Fruit fly (Drosophila melanogaster): ENCODE measurements around the gene CG16972.

Gene CG16972

DNA sequence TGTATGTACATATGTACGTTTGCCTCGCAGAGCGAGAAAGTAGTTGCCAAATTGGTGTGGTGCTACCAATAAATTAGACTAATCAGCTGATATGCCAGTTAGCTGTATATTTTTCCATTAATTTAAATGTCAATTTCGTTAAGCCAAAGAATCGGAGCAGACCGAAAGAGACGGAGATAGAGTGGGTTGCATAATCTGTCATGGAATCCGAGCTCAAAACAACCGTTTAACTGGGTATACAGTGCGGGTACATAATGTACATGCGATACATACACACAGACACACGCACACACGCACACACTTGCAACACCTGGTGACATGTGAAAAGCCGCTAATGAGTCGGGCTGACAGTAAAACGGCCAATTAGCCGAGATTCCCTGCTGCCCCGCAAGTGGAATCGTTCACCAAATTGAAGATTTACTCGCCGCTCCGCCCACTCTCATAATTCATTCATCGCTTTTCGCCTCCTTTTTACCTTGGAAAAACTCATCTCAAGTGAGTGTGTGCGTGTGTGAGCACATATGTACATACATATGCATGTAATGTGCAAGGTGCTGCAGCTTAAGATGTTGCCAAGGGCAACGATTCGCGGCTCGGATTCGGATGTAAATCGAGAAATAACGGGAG, 11.9 kb downstream of the CG16972 start:
- TF ChIP-seq EcR (GFP tag; optimal IDR thresholded peaks at IDR 0.05) (no peak), psq (optimal IDR thresholded peaks at IDR 0.05) (no peak), Dll (optimal IDR thresholded peaks at IDR 0.05) (no peak), CG8478 (optimal IDR thresholded peaks at IDR 0.05) (no peak), usp (GFP tag; optimal IDR thresholded peaks at IDR 0.05) (no peak), pan (optimal IDR thresholded peaks at IDR 0.05) (no peak)

DNA sequence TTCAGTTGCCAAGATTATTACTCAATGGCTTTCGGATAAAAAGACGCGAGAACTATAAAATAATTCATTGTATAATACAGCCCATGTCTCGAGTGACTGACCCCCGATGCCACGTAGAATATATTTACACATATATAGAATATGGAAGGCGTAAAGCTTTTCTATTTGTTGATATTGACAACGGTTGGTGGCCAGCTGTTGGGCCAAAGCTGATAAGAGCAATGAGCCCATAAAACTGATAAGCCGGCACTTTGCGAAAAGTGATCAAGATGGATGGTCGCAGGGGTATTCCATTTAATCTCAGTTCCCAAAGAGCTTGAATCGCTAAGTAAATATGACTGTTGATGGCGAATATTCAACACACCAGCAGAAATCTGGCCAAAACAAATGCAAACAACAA, 12.6 kb downstream of the CG16972 start:
- no peak for TF ChIP-seq Dll (optimal IDR thresholded peaks at IDR 0.05)
- no peak for TF ChIP-seq CG8478 (optimal IDR thresholded peaks at IDR 0.05)
- no peak for TF ChIP-seq psq (optimal IDR thresholded peaks at IDR 0.05)
- TF ChIP-seq usp (GFP tag; optimal IDR thresholded peaks at IDR 0.05) = no peak
- no peak for TF ChIP-seq pan (optimal IDR thresholded peaks at IDR 0.05)
- no peak for TF ChIP-seq EcR (GFP tag; optimal IDR thresholded peaks at IDR 0.05)

DNA sequence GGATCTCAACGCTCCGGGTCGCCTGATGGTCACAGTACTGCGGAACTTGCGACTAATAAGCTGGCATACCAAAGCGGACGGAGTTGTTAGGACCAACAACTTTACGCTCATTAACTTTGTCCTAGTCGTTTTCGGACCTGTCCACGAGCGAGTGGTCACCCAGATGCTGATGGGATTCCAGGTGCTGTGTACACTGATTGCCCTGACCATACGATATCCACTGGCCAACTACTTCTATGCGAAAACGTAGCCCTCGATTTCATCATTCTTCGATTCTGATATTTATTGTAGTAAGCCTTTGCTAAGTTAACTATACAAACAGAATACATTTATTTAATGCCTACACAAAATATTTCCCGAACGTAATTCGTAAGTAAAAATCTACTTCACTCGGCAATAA, 19.9 kb downstream of the CG16972 start, which contains the start of gene Rsph1:
Rsph1 (plus strand) TSS at position 301 of the 400 bp plus-strand sequence.
- no peak for TF ChIP-seq EcR (GFP tag; optimal IDR thresholded peaks at IDR 0.05)
- no peak for TF ChIP-seq pan (optimal IDR thresholded peaks at IDR 0.05)
- TF ChIP-seq usp (GFP tag; optimal IDR thresholded peaks at IDR 0.05) = no peak
- TF ChIP-seq Dll (optimal IDR thresholded peaks at IDR 0.05) = no peak
- no peak for TF ChIP-seq psq (optimal IDR thresholded peaks at IDR 0.05)
- no peak for TF ChIP-seq CG8478 (optimal IDR thresholded peaks at IDR 0.05)

DNA sequence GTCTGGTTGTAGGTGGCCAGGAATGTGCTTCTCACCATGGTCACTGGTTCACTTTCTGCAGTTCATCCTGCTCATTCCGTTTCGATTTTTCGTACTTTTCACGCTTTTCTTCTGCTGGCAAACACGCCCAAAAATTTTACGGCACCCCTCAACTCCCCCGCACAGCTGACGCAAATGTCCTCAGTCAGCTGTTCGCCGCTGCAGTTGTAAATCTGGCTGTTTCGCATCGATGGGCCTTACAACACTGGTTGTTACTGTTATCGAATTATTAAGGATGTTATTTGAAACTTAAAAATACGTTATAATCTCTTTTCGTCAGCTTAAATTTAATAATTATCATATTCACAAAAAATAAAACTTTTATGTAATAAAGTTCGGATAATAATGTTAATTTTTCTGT, 20.7 kb downstream of the CG16972 start, which contains the start of gene Mgat3:
Mgat3 (minus strand) TSS at position 182 of the 400 bp plus-strand sequence.
- no peak for TF ChIP-seq Dll (optimal IDR thresholded peaks at IDR 0.05)
- no peak for TF ChIP-seq EcR (GFP tag; optimal IDR thresholded peaks at IDR 0.05)
- TF ChIP-seq pan (optimal IDR thresholded peaks at IDR 0.05) = no peak
- TF ChIP-seq psq (optimal IDR thresholded peaks at IDR 0.05) = no peak
- TF ChIP-seq usp (GFP tag; optimal IDR thresholded peaks at IDR 0.05) = no peak
- no peak for TF ChIP-seq CG8478 (optimal IDR thresholded peaks at IDR 0.05)

DNA sequence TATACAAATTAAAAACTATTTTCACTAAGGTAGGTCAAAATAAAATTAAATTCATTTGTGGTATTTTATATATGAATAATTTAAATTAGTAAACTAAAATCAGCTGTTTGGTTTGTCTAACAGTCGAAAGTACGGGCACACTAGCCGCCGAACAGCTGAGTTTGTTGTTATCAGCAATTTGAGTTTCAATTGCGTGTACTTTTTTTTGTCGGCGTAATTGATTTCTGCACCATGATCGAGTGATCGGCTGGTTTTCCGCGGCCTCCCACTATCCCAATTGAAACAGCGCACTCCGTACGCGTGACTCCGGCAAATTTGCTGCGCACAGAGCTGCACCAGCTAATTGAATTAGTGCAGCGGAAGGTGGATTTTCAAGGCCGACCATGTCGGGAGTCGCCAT, 24.0 kb downstream of the CG16972 start, which contains the start of gene Alg7:
Alg7 (plus strand) TSS at position 153 of the 400 bp plus-strand sequence.
- TF ChIP-seq pan (optimal IDR thresholded peaks at IDR 0.05) (no peak), Dll (optimal IDR thresholded peaks at IDR 0.05) (no peak), psq (optimal IDR thresholded peaks at IDR 0.05) (no peak), CG8478 (optimal IDR thresholded peaks at IDR 0.05) (no peak), usp (GFP tag; optimal IDR thresholded peaks at IDR 0.05) (no peak), EcR (GFP tag; optimal IDR thresholded peaks at IDR 0.05) (no peak)

DNA sequence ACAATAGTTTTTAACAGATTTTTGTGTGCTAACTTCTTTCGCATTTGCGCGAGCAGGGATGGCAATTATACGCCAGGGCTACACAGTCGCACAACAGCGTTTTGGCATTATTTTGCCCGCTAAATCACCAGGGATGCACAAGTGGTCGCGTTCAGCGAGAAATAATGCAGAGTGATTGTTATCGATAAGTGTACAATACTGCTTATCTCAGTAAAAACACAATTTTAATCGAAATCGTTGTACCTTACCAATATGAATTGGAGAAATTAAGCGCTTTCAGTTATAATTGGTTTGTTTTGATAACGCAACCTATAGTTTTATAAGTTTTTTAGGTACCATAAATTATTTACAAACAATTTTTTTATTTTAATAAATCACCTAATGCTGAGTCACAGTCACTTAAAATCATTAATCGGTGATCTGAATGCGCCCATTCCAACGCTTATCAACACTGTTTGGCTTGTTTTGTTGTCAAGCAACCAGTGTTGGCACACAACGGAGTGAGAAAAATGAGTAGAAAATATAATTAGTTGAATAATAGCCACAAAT, 26.3 kb downstream of the CG16972 start, which contains the start of the genes Sfmbt and CG5439:
Sfmbt (minus strand) TSS at position 85 of the 549 bp plus-strand sequence.
CG5439 (plus strand) TSS at position 450 of the 549 bp plus-strand sequence.
- TF ChIP-seq psq (optimal IDR thresholded peaks at IDR 0.05) (no peak), Dll (optimal IDR thresholded peaks at IDR 0.05) (no peak), CG8478 (optimal IDR thresholded peaks at IDR 0.05) (no peak), EcR (GFP tag; optimal IDR thresholded peaks at IDR 0.05) (no peak), usp (GFP tag; optimal IDR thresholded peaks at IDR 0.05) (no peak), pan (optimal IDR thresholded peaks at IDR 0.05) (no peak)

DNA sequence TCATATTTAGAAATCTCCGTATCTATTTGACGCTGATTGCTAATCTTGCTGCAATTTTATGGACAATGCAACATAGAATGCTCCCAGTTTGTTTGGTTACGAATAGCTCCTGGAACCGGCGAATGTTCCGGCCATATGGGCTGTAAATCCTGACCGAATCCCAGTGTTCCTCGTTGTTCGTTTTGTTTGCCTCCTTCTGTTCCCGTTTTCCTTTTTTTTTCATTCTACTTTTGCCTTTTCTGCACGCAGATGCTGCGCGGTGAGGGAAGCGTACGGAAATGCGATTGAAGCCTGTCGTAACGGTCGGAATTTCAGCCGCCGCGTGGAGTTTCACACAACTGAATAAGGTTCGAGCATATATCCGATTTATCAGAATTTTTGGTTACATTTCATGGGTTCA, 27.0 kb downstream of the CG16972 start, which contains the start of gene CG43925:
CG43925 (plus strand) TSS at position 301 of the 400 bp plus-strand sequence.
- no peak for TF ChIP-seq EcR (GFP tag; optimal IDR thresholded peaks at IDR 0.05)
- no peak for TF ChIP-seq CG8478 (optimal IDR thresholded peaks at IDR 0.05)
- TF ChIP-seq usp (GFP tag; optimal IDR thresholded peaks at IDR 0.05) = no peak
- no peak for TF ChIP-seq psq (optimal IDR thresholded peaks at IDR 0.05)
- TF ChIP-seq pan (optimal IDR thresholded peaks at IDR 0.05) = no peak
- TF ChIP-seq Dll (optimal IDR thresholded peaks at IDR 0.05) = no peak

DNA sequence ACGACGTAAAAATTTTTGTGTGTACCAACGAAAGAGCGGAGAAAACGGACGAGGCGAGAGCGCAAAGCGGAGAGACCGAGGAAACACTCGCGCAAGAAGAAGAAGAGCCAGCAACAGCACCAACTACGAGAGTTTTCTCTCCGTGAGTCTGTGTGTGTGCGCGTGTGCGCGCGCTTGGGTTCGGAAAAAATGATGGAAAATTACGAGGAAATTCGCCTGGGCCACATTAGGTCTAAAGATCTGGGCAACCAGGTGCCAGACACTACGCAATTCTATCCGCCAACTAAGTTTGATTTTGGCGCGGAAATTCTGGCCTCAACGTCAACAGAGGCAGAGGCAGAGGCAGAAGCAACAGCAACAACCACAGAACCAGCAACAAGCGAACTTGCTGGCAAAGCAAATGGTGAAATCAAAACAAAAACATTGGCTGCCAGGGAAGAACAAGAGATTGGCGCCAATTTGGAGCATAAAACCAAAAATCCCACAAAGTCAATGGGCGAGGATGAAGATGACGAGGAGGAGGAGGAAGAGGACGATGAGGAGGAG, 37.2 kb downstream of the CG16972 start, which contains the start of gene DnaJ-H:
DnaJ-H (minus strand) TSS at position 271 of the 546 bp plus-strand sequence.
- no peak for TF ChIP-seq pan (optimal IDR thresholded peaks at IDR 0.05)
- TF ChIP-seq psq (optimal IDR thresholded peaks at IDR 0.05) = peak; percentile 30

DNA sequence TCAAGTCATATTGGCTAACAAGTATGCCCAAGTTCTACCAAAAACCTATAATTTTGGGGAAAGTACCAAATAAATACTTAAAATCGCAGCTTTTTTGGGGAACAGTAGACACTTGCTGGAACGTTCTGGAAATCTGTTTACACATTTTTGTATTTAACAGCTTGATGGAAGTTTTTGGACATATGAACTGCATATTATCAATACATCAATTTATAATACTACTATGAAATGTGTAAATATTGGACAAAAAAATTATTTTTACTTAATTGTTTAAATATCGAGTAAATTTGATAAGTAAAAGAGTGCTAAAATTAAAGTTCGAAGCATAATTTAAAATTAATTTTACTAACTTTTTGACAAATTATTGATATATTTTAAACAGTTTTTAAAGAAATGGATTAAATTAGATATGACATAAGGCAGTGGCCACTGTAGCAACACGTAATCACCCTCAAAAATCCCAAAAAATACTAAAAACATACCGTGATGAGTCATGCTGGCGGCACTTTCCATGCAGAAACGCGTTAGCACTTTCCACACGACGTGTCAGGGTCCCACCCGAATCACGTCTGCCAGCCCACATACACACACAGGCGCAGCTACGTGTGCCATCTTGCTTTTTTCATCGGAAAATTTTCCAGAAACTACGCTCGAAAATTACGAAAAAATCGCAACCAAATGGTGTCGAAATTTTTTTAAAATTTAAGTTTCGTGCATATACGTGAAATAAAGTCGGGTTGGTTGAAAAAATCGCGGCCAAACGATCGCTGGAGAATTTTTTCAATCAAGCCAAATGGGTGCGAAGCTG, 37.9 kb downstream of the CG16972 start, which contains the start of gene Sirt1:
Sirt1 (plus strand) TSS at position 571 of the 808 bp plus-strand sequence.
- TF ChIP-seq pan (optimal IDR thresholded peaks at IDR 0.05) (no peak), Dll (optimal IDR thresholded peaks at IDR 0.05) (no peak), EcR (GFP tag; optimal IDR thresholded peaks at IDR 0.05) (no peak), CG8478 (optimal IDR thresholded peaks at IDR 0.05) (no peak), usp (GFP tag; optimal IDR thresholded peaks at IDR 0.05) (no peak), psq (optimal IDR thresholded peaks at IDR 0.05) (no peak)

DNA sequence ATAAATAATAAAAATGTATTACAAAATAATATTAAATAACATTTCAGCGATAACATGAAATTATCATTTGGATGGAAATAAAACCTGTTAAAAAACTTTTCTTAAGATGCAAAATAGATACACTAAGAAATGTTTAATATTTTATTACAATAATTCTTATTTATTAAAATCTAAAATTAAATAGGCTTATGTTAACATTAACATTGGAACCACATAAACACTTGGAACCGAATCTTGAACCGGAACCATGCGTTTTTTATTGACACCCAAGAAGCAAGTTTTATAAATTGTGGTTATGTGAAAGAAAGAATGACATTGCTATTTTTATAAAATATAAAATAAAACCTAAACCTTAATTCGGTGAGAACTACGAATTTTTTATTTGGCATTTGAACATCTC, 42.9 kb downstream of the CG16972 start, which contains the start of gene kmg:
kmg (plus strand) TSS at position 301 of the 400 bp plus-strand sequence.
- TF ChIP-seq pan (optimal IDR thresholded peaks at IDR 0.05) = no peak
- no peak for TF ChIP-seq usp (GFP tag; optimal IDR thresholded peaks at IDR 0.05)
- no peak for TF ChIP-seq EcR (GFP tag; optimal IDR thresholded peaks at IDR 0.05)
- no peak for TF ChIP-seq CG8478 (optimal IDR thresholded peaks at IDR 0.05)
- TF ChIP-seq Dll (optimal IDR thresholded peaks at IDR 0.05) = no peak
- TF ChIP-seq psq (optimal IDR thresholded peaks at IDR 0.05) = no peak

DNA sequence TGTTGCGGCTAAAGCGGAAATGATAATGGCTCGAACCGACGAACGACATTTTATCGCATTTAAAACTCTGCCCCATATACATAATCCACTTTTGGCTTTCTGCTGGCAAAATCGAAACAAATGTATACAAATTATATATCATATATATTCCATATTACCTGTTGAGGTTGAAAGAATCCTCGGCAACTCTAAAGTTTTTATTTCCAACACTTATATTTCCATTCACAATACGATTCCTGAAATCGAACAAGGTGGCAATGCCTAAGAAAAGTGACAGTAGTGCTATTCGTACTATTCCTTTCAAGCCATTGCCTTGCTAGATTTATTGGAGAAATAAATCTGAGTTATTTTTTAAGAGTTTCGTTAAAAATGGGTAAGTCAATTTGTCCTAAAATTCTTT, 44.6 kb downstream of the CG16972 start, which contains the start of gene Pk34A:
Pk34A (plus strand) TSS at position 301 of the 400 bp plus-strand sequence.
- no peak for TF ChIP-seq pan (optimal IDR thresholded peaks at IDR 0.05)
- TF ChIP-seq usp (GFP tag; optimal IDR thresholded peaks at IDR 0.05) = no peak
- no peak for TF ChIP-seq psq (optimal IDR thresholded peaks at IDR 0.05)
- no peak for TF ChIP-seq Dll (optimal IDR thresholded peaks at IDR 0.05)
- TF ChIP-seq EcR (GFP tag; optimal IDR thresholded peaks at IDR 0.05) = no peak
- no peak for TF ChIP-seq CG8478 (optimal IDR thresholded peaks at IDR 0.05)
